Fruit fly (Drosophila melanogaster) whole organism, embryonic: ENCODE measurements around the gene Bcat.

ENCODE experiments used
- BEAF-32 ChIP-seq: fragments of 200-800 bp; sonication (Bioruptor generic); optimal IDR thresholded peaks from 3 replicates; lab custom pipeline; 2017; ENCODE audit warnings: missing biosample characterization, missing genetic modification characterization, mild to moderate bottlenecking, moderate library complexity, missing genetic modification reagents
- CG10979 ChIP-seq: fragments of 200-800 bp; sonication (Bioruptor generic); optimal IDR thresholded peaks from 2 replicates; lab custom pipeline; 2018; ENCODE audit warnings: missing biosample characterization, mild to moderate bottlenecking, missing genetic modification characterization, moderate library complexity
- CG13296 ChIP-seq: fragments of 200-800 bp; sonication (Bioruptor generic); optimal IDR thresholded peaks from 3 replicates; lab custom pipeline; 2018; ENCODE audit warnings: missing biosample characterization, mild to moderate bottlenecking, missing genetic modification characterization
- CG13775 ChIP-seq: fragments of 200-800 bp; sonication (Bioruptor generic); optimal IDR thresholded peaks from 3 replicates; lab custom pipeline; 2017; ENCODE audit warnings: missing biosample characterization, mild to moderate bottlenecking, missing genetic modification characterization
- CG15601 ChIP-seq: fragments of 200-800 bp; sonication (Bioruptor generic); optimal IDR thresholded peaks from 3 replicates; lab custom pipeline; 2019; ENCODE audit warnings: missing biosample characterization, mild to moderate bottlenecking, missing genetic modification characterization, moderate library complexity
- CG16813 ChIP-seq: fragments of 200-800 bp; sonication (Bioruptor generic); IDR thresholded peaks from 3 replicates; pipeline ENCODE4 v1.3.6; 2022; ENCODE audit warnings: missing biosample characterization, missing genetic modification characterization; ENCODE audit not compliant: partially characterized antibody
- CG16815 ChIP-seq: fragments of 200-800 bp; sonication (Bioruptor generic); optimal IDR thresholded peaks from 3 replicates; lab custom pipeline; 2017; ENCODE audit warnings: missing biosample characterization, mild to moderate bottlenecking, missing genetic modification characterization
- CG17359 ChIP-seq: fragments of 200-800 bp; sonication (Bioruptor generic); optimal IDR thresholded peaks from 3 replicates; lab custom pipeline; 2018; ENCODE audit warnings: missing biosample characterization, mild to moderate bottlenecking, missing genetic modification characterization, moderate library complexity
- CG17612 ChIP-seq: fragments of 200-800 bp; sonication (Bioruptor generic); IDR thresholded peaks from 2 replicates; pipeline ENCODE4 v1.3.6; 2022; ENCODE audit warnings: missing biosample characterization, missing genetic modification characterization
- CG2712 ChIP-seq: fragments of 200-800 bp; optimal IDR thresholded peaks from 3 replicates; lab custom pipeline; 2019; ENCODE audit warnings: missing biosample characterization, mild to moderate bottlenecking, missing genetic modification characterization, moderate library complexity
- CG2889 ChIP-seq: fragments of 200-800 bp; sonication (Bioruptor generic); IDR thresholded peaks from 3 replicates; pipeline ENCODE4 v1.3.6; 2022; ENCODE audit warnings: missing biosample characterization, missing genetic modification characterization
- CG30020 ChIP-seq: fragments of 200-800 bp; optimal IDR thresholded peaks from 2 replicates; lab custom pipeline; 2019; ENCODE audit warnings: missing biosample characterization, mild to moderate bottlenecking, missing genetic modification characterization, moderate library complexity
- CG31224 ChIP-seq: fragments of 200-800 bp; sonication (Bioruptor generic); IDR thresholded peaks from 2 replicates; pipeline ENCODE4 v1.3.6; 2022; ENCODE audit warnings: missing biosample characterization, missing genetic modification characterization
- CG32532 ChIP-seq: fragments of 200-800 bp; sonication (Bioruptor generic); IDR thresholded peaks from 2 replicates; pipeline ENCODE4 v1.3.6; 2022; ENCODE audit warnings: missing biosample characterization, missing genetic modification characterization
- CG4854 ChIP-seq: fragments of 200-800 bp; sonication (Bioruptor generic); optimal IDR thresholded peaks from 2 replicates; lab custom pipeline; 2016; ENCODE audit warnings: missing biosample characterization, missing genetic modification characterization, inconsistent platforms
- CG6254 ChIP-seq: fragments of 200-800 bp; sonication (Bioruptor generic); optimal IDR thresholded peaks from 3 replicates; lab custom pipeline; 2017; ENCODE audit warnings: mild to moderate bottlenecking, missing biosample characterization, missing genetic modification reagents, missing genetic modification characterization
- CG6791 ChIP-seq: fragments of 200-800 bp; sonication (Bioruptor generic); IDR thresholded peaks from 3 replicates; pipeline ENCODE4 v1.3.6; 2022; ENCODE audit warnings: missing biosample characterization, missing genetic modification characterization; ENCODE audit not compliant: partially characterized antibody
- CG7271 ChIP-seq: fragments of 200-800 bp; sonication (Bioruptor generic); optimal IDR thresholded peaks from 2 replicates; lab custom pipeline; 2018; ENCODE audit warnings: missing biosample characterization, mild to moderate bottlenecking, missing genetic modification characterization, moderate library complexity
- CG9215 ChIP-seq: fragments of 200-800 bp; sonication (Bioruptor generic); IDR thresholded peaks from 2 replicates; pipeline ENCODE4 v1.3.6; 2022; ENCODE audit warnings: missing biosample characterization, missing genetic modification characterization
- Camta ChIP-seq: fragments of 200-800 bp; sonication (Bioruptor generic); optimal IDR thresholded peaks from 2 replicates; lab custom pipeline; 2016; ENCODE audit warnings: missing biosample characterization, missing genetic modification characterization
- Dbx ChIP-seq: fragments of 200-800 bp; sonication (Bioruptor generic); IDR thresholded peaks from 3 replicates; pipeline ENCODE4 v1.3.6; 2022; ENCODE audit warnings: missing biosample characterization, missing genetic modification characterization
- Deaf1 ChIP-seq: fragments of 200-800 bp; optimal IDR thresholded peaks from 3 replicates; lab custom pipeline; 2019; ENCODE audit warnings: missing biosample characterization, mild to moderate bottlenecking, missing genetic modification characterization, moderate library complexity
- Dek ChIP-seq: fragments of 200-800 bp; sonication (Bioruptor generic); optimal IDR thresholded peaks from 3 replicates; lab custom pipeline; 2019; ENCODE audit warnings: missing biosample characterization, mild to moderate bottlenecking, missing genetic modification characterization, moderate library complexity
- Dp ChIP-seq: fragments of 200-800 bp; sonication (Bioruptor generic); optimal IDR thresholded peaks from 2 replicates; lab custom pipeline; 2018; ENCODE audit warnings: missing biosample characterization, mild to moderate bottlenecking, missing genetic modification characterization, moderate library complexity
- HLHmδ ChIP-seq: fragments of 200-800 bp; sonication (Bioruptor generic); optimal IDR thresholded peaks from 2 replicates; lab custom pipeline; 2018; ENCODE audit warnings: missing biosample characterization, mild to moderate bottlenecking, missing genetic modification characterization, moderate library complexity
- HmgZ ChIP-seq: fragments of 200-800 bp; sonication (Bioruptor generic); optimal IDR thresholded peaks from 2 replicates; lab custom pipeline; 2018; ENCODE audit warnings: missing biosample characterization, mild to moderate bottlenecking, missing genetic modification characterization
- Pdp1 ChIP-seq, 2 experiments: fragments of 200-800 bp; sonication (Bioruptor generic); optimal IDR thresholded peaks; 3 replicates each; lab custom pipeline; 2016; ENCODE audit warnings: missing biosample characterization in 2 of 2, missing genetic modification characterization in 2 of 2, mild to moderate bottlenecking in 1 of 2, moderate library complexity in 1 of 2
- Sry-δ ChIP-seq: fragments of 200-800 bp; sonication (Bioruptor generic); optimal IDR thresholded peaks from 2 replicates; lab custom pipeline; 2016; ENCODE audit warnings: missing biosample characterization, missing genetic modification characterization
- Xbp1 ChIP-seq: fragments of 200-800 bp; sonication (Bioruptor generic); optimal IDR thresholded peaks from 3 replicates; lab custom pipeline; 2016; ENCODE audit warnings: missing biosample characterization, mild to moderate bottlenecking, missing genetic modification characterization
- ato ChIP-seq: fragments of 200-800 bp; sonication (Bioruptor generic); IDR thresholded peaks from 2 replicates; pipeline ENCODE4 v1.3.6; 2022; ENCODE audit warnings: missing biosample characterization, missing genetic modification characterization; ENCODE audit not compliant: partially characterized antibody
- dpn ChIP-seq, 2 experiments: fragments of 200-800 bp; sonication (Bioruptor generic); optimal IDR thresholded peaks; 3 replicates each; lab custom pipeline; 2016; ENCODE audit warnings: missing biosample characterization in 2 of 2, missing genetic modification characterization in 2 of 2
- esg ChIP-seq: fragments of 200-800 bp; sonication (Bioruptor generic); conservative IDR thresholded peaks from 2 replicates; pipeline ENCODE4 v1.3.6; 2022; ENCODE audit warnings: missing biosample characterization, missing genetic modification characterization
- exex ChIP-seq: fragments of 200-800 bp; sonication (Bioruptor generic); optimal IDR thresholded peaks from 4 replicates; lab custom pipeline; 2018; ENCODE audit warnings: missing biosample characterization, mild to moderate bottlenecking, missing genetic modification characterization, moderate library complexity
- ind ChIP-seq: fragments of 200-800 bp; sonication (Bioruptor generic); optimal IDR thresholded peaks from 3 replicates; lab custom pipeline; 2016; ENCODE audit warnings: missing biosample characterization, missing genetic modification characterization
- knrl ChIP-seq: fragments of 200-800 bp; sonication (Bioruptor generic); IDR thresholded peaks from 3 replicates; pipeline ENCODE4 v1.3.6; 2022; ENCODE audit warnings: missing biosample characterization, missing genetic modification characterization; ENCODE audit not compliant: partially characterized antibody
- lola ChIP-seq, 3 experiments: fragments of >200 bp in 2 of 3; fragments of 200-800 bp in 1 of 3; sonication (Bioruptor generic) in 1 of 3; optimal IDR thresholded peaks; 2 replicates each; lab custom pipeline; 2017 to 2019; ENCODE audit warnings: missing biosample characterization in 3 of 3, missing genetic modification characterization in 3 of 3, mild to moderate bottlenecking in 1 of 3, moderate library complexity in 1 of 3
- lov ChIP-seq, 2 experiments: fragments of 200-800 bp in 1 of 2; fragments of >200 bp in 1 of 2; sonication (Bioruptor generic) in 1 of 2; IDR thresholded peaks in 1 of 2; optimal IDR thresholded peaks in 1 of 2; 2 replicates in 1 of 2; 3 replicates in 1 of 2; pipeline versions ENCODE4 v1.3.6 to Lab custom; 2017 to 2022; ENCODE audit warnings: missing biosample characterization in 1 of 2, missing genetic modification characterization in 1 of 2
- mam ChIP-seq: fragments of 200-800 bp; sonication (Bioruptor generic); optimal IDR thresholded peaks from 3 replicates; lab custom pipeline; 2016; ENCODE audit warnings: missing biosample characterization, missing genetic modification characterization
- nom ChIP-seq: fragments of 200-800 bp; sonication (Bioruptor generic); optimal IDR thresholded peaks from 2 replicates; lab custom pipeline; 2017; ENCODE audit warnings: missing biosample characterization, missing genetic modification characterization, mild to moderate bottlenecking, moderate library complexity, missing genetic modification reagents
- ranshi ChIP-seq: fragments of 200-800 bp; sonication (Bioruptor generic); IDR thresholded peaks from 2 replicates; pipeline ENCODE4 v1.3.6; 2022; ENCODE audit warnings: missing biosample characterization, missing genetic modification characterization
- run ChIP-seq: fragments of 200-800 bp; sonication (Bioruptor generic); optimal IDR thresholded peaks from 3 replicates; lab custom pipeline; 2018; ENCODE audit warnings: missing biosample characterization, mild to moderate bottlenecking, missing genetic modification characterization
- sqz ChIP-seq: fragments of 200-800 bp; sonication (Bioruptor generic); optimal IDR thresholded peaks from 3 replicates; lab custom pipeline; 2018; ENCODE audit warnings: missing biosample characterization, mild to moderate bottlenecking, missing genetic modification characterization
- ssp ChIP-seq: fragments of 200-800 bp; sonication (Bioruptor generic); IDR thresholded peaks from 2 replicates; pipeline ENCODE4 v1.3.6; 2022; ENCODE audit warnings: missing biosample characterization, missing genetic modification characterization
- sug ChIP-seq: fragments of 200-800 bp; optimal IDR thresholded peaks from 2 replicates; lab custom pipeline; 2019; ENCODE audit warnings: missing biosample characterization, mild to moderate bottlenecking, missing genetic modification characterization, moderate library complexity
- tio ChIP-seq: fragments of 200-800 bp; sonication (Bioruptor generic); optimal IDR thresholded peaks from 2 replicates; lab custom pipeline; 2017; ENCODE audit warnings: missing biosample characterization, missing genetic modification characterization, inconsistent platforms
- unc-4 ChIP-seq: fragments of 200-800 bp; sonication (Bioruptor generic); IDR thresholded peaks from 2 replicates; pipeline ENCODE4 v1.3.6; 2022; ENCODE audit warnings: missing biosample characterization, missing genetic modification characterization; ENCODE audit not compliant: partially characterized antibody

The Bcat gene

DNA sequence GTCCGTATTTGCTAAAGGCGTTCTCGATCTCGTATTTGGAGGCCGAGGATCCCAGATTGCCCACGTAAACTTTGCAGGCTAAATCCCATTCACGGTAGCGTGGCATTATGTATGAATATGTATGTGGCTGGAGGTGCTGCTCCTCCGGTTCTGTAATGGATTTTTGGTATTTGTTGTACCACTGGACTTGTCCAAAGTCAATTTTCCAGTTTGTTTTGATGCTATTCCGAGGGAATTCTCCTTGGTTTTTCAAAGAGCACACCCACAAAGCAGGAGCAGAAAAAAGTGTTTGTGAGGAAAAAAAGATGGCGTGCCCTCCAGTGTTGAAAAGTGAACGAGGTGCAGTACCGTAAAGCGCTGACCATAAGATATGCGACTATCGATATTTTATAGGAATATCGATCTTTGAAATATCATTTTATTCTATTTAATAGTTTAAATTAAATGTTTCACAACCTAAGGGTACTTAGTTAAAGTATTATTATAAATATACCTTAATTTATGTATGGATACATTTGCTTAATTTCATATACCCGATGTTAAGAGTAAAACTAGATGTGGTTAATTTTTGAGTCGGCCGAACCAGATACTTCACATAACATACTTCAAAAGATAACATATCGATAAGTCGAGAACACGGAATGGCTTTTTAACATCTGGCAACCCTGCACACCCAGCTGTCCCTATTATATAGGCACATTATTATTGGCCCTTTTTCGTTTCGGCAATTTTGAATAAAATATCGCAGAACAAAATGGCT is 11.9 kb upstream of the Bcat start, which contains the start of the genes Rbp1-like and Tim9a (continued):
- TF ChIP-seq tio (no peak), Deaf1 (tag; lab: Kevin White, UChicago) (peak; percentile 9), CG2712 (tag; lab: Kevin White, UChicago) (peak; percentile 54), mam (GFP tag; lab: Kevin White, UChicago) (peak; percentile 6), CG6254 (GFP tag; lab: Kevin White, UChicago) (no peak), CG10979 (tag; lab: Kevin White, UChicago) (peak; percentile 15), sug (peak; percentile 70), esg (no peak), Dek (tag; lab: Kevin White, UChicago) (peak; percentile 37), Pdp1 (GFP tag; optimal IDR thresholded peaks at IDR 0.05; lab: Kevin White, UChicago) (peak in 1 of 2 experiments; percentile 64), ato (peak; percentile 10; the same call in 1 of the 2 replicates), ranshi (GFP tag; lab: Robert Waterston, UW) (0 out of 2 replicates have a peak, but pooled peaks have one; percentile 12), CG2889 (no peak), CG16815 (no peak), lola (GFP tag; optimal IDR thresholded peaks at IDR 0.05; lab: Kevin White, UChicago) (peak in 1 of 3 experiments; percentile 36), CG13775 (GFP tag; lab: Kevin White, UChicago) (peak; percentile 41), HmgZ (tag; lab: Kevin White, UChicago) (peak; percentile 13), CG6791 (GFP tag; lab: Robert Waterston, UW) (no peak), CG16813 (GFP tag; lab: Robert Waterston, UW) (peak; percentile 81), CG17359 (no peak), ssp (GFP tag; lab: Robert Waterston, UW) (peak; percentile 42; the same call in 1 of the 2 replicates), ind (GFP tag; lab: Kevin White, UChicago) (peak; percentile 26), nom (GFP tag; lab: Kevin White, UChicago) (peak; percentile 14), HLHmδ (GFP tag; lab: Kevin White, UChicago) (no peak), Xbp1 (GFP tag; lab: Kevin White, UChicago) (peak; percentile 30), CG13296 (GFP tag; lab: Kevin White, UChicago) (peak; percentile 41), Sry-δ (peak; percentile 52), CG9215 (0 out of 2 replicates have a peak, but pooled peaks have one; percentile 13), CG17612 (GFP tag; lab: Robert Waterston, UW) (no peak), CG30020 (tag; lab: Kevin White, UChicago) (peak; percentile 51), Dbx (GFP tag; lab: Robert Waterston, UW) (peak; percentile 17; the same call in 1 of the 3 replicates), unc-4 (GFP tag; lab: Robert Waterston, UW) (peak; percentile 76), Dp (GFP tag; lab: Kevin White, UChicago) (peak; percentile 47), Camta (GFP tag; lab: Kevin White, UChicago) (no peak), CG15601 (tag; lab: Kevin White, UChicago) (peak; percentile 28), run (tag; lab: Kevin White, UChicago) (no peak), BEAF-32 (GFP tag; lab: Kevin White, UChicago) (peak; percentile 91), CG4854 (GFP tag; lab: Kevin White, UChicago) (no peak), CG7271 (tag; lab: Kevin White, UChicago) (peak; percentile 36), CG32532 (GFP tag; lab: Robert Waterston, UW) (peak; percentile 22; the same call in 1 of the 2 replicates), dpn (GFP tag; optimal IDR thresholded peaks at IDR 0.05; lab: Kevin White, UChicago) (no peak), exex (tag; lab: Kevin White, UChicago) (peak; percentile 9), knrl (GFP tag; lab: Robert Waterston, UW) (peak; percentile 79), CG31224 (GFP tag; lab: Robert Waterston, UW) (no peak), lov (optimal IDR thresholded peaks at IDR 0.05; lab: Kevin White, UChicago) (no peak), lov (GFP tag; IDR thresholded peaks at IDR 0.05; lab: Robert Waterston, UW) (no peak), sqz (GFP tag; lab: Kevin White, UChicago) (peak; percentile 67)
